Worm (Caenorhabditis elegans): ENCODE data around the gene col-3.

col-3 gene

DNA sequence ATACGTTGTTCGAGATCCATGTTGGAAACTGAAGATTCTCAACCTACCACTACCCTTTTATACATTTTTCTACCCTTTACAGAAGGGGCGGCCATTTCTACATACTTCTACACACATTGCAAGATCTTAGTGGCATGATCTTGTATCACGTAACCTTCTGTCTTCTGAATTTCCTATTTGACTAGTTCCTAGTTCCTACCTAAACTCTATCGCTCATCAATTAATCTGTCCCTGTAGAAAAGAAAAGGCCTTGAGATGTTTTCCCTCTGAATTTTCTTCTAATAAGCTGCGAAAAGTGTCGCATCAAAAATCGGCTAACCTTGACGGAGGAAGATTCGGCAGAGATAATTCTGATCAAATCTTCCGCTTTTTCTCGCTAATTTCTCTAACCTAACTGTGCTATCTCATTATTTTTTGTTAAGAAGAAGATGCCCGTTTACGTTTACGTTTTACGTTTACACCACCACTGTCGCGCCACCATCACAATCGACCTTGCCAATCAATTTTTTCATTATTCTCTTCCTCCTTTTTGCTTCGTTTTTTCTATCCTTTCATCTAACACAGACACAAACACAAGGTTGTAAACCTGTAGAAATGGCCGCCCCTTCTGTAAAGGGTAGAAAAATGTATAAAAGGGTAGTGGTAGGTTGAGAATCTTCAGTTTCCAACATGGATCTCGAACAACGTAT lies at the start of gene col-3, which contains the start of gene col-117:
TSS of gene col-3 (plus strand) at position 639 of the 689 bp plus-strand sequence.
TSS of gene col-117 (minus strand) at position 51 of the 689 bp plus-strand sequence.
- TF ChIP-seq gmeb-1 (tag; optimal IDR thresholded peaks at IDR 0.05) (peak; percentile 13), sma-9 (GFP tag; optimal IDR thresholded peaks at IDR 0.05) (peak; percentile 49), sma-9 (tag; optimal IDR thresholded peaks at IDR 0.05) (no peak), Y55F3AM.14 (GFP tag; optimal IDR thresholded peaks at IDR 0.05) (no peak), nhr-237 (tag; optimal IDR thresholded peaks at IDR 0.05) (no peak), ama-1 (optimal IDR thresholded peaks at IDR 0.05) (no peak), nhr-21 (tag; optimal IDR thresholded peaks at IDR 0.05) (no peak), nhr-25 (tag; optimal IDR thresholded peaks at IDR 0.05) (peak; percentile 78), ztf-1 (GFP tag; conservative IDR thresholded peaks at IDR 0.05) (no peak), sem-4 (tag; optimal IDR thresholded peaks at IDR 0.05) (peak; percentile 39), mab-5 (tag; optimal IDR thresholded peaks at IDR 0.05) (no peak), C34F6.9 (tag; optimal IDR thresholded peaks at IDR 0.05) (peak; percentile 12), nhr-11 (tag; optimal IDR thresholded peaks at IDR 0.05) (no peak), elt-3 (tag; optimal IDR thresholded peaks at IDR 0.05) (no peak), nhr-23 (tag; optimal IDR thresholded peaks at IDR 0.05) (no peak), nhr-10 (tag; optimal IDR thresholded peaks at IDR 0.05) (no peak), crh-2 (tag; optimal IDR thresholded peaks at IDR 0.05) (peak; percentile 13), ztf-11 (tag; optimal IDR thresholded peaks at IDR 0.05) (no peak), nhr-12 (tag; optimal IDR thresholded peaks at IDR 0.05) (no peak), unc-55 (GFP tag; optimal IDR thresholded peaks at IDR 0.05) (no peak), ceh-16 (tag; optimal IDR thresholded peaks at IDR 0.05) (peak; percentile 11), egl-27 (tag; optimal IDR thresholded peaks at IDR 0.05) (peak; percentile 56), R02D3.7 (tag; optimal IDR thresholded peaks at IDR 0.05) (no peak), sma-3 (GFP tag; optimal IDR thresholded peaks at IDR 0.05) (peak; percentile 54), elt-1 (tag; optimal IDR thresholded peaks at IDR 0.05) (no peak), nhr-129 (tag; optimal IDR thresholded peaks at IDR 0.05) (peak; percentile 2), snpc-4 (tag; optimal IDR thresholded peaks at IDR 0.05) (no peak), alr-1 (tag; optimal IDR thresholded peaks at IDR 0.05) (no peak), ceh-82 (tag; optimal IDR thresholded peaks at IDR 0.05) (no peak), ztf-4 (tag; optimal IDR thresholded peaks at IDR 0.05) (no peak), nhr-77 (tag; optimal IDR thresholded peaks at IDR 0.05) (no peak), aly-2 (tag; optimal IDR thresholded peaks at IDR 0.05) (no peak), skn-1 (tag; optimal IDR thresholded peaks at IDR 0.05) (no peak), F13H6.1 (tag; optimal IDR thresholded peaks at IDR 0.05) (no peak), lsy-2 (tag; optimal IDR thresholded peaks at IDR 0.05) (peak in 1 of 2 experiments; percentile 3), blmp-1 (tag; optimal IDR thresholded peaks at IDR 0.05; ENCODE audit: insufficient read depth) (peak; percentile 11), dmd-4 (tag; optimal IDR thresholded peaks at IDR 0.05) (no peak), mdl-1 (tag; optimal IDR thresholded peaks at IDR 0.05) (no peak), lin-13 (GFP tag; optimal IDR thresholded peaks at IDR 0.05) (no peak), nhr-6 (tag; optimal IDR thresholded peaks at IDR 0.05) (no peak), lin-39 (tag; optimal IDR thresholded peaks at IDR 0.05) (no peak), unc-62 (GFP tag; optimal IDR thresholded peaks at IDR 0.05) (no peak), peb-1 (tag; optimal IDR thresholded peaks at IDR 0.05) (no peak), zag-1 (tag; optimal IDR thresholded peaks at IDR 0.05) (no peak), lin-11 (tag; optimal IDR thresholded peaks at IDR 0.05) (no peak), unc-39 (tag; optimal IDR thresholded peaks at IDR 0.05) (no peak), ZK546.5 (tag; optimal IDR thresholded peaks at IDR 0.05) (no peak), fos-1 (tag; optimal IDR thresholded peaks at IDR 0.05) (peak; percentile 4), mbf-1 (tag; optimal IDR thresholded peaks at IDR 0.05) (no peak)

Measured in whole organism, L2 larva.